Fruit fly (Drosophila melanogaster): Measurements from ENCODE around the gene Ptp10D.
A peak's percentile ranks its signal among the peaks of the same experiment; 100 is the strongest.

Gene Ptp10D

dm6 chrX:11620527-11620926 lies 1.3 kb upstream of the Ptp10D start:
- TF ChIP-seq psq (GFP tag; optimal IDR thresholded peaks at IDR 0.05), result no peak
- no peak for TF ChIP-seq br (GFP tag; optimal IDR thresholded peaks at IDR 0.05)
- TF ChIP-seq Mio (GFP tag; optimal IDR thresholded peaks at IDR 0.05), result no peak
- no peak for TF ChIP-seq HLH106 (tag; optimal IDR thresholded peaks at IDR 0.05)
- no peak for TF ChIP-seq pan (optimal IDR thresholded peaks at IDR 0.05)
- no peak for TF ChIP-seq CG9705 (GFP tag; optimal IDR thresholded peaks at IDR 0.05)
- no peak for TF ChIP-seq woc (GFP tag; optimal IDR thresholded peaks at IDR 0.05)
- TF ChIP-seq jim (GFP tag; optimal IDR thresholded peaks at IDR 0.05), result no peak
- no peak for TF ChIP-seq tai (GFP tag; optimal IDR thresholded peaks at IDR 0.05)
- no peak for TF ChIP-seq dmrt93B (GFP tag; optimal IDR thresholded peaks at IDR 0.05)
- TF ChIP-seq Jra (GFP tag; optimal IDR thresholded peaks at IDR 0.05), result no peak
- TF ChIP-seq Dif (GFP tag; optimal IDR thresholded peaks at IDR 0.05; ENCODE audit: partially characterized antibody), result no peak
- no peak for TF ChIP-seq Vsx2 (GFP tag; optimal IDR thresholded peaks at IDR 0.05; ENCODE audit: partially characterized antibody)
- TF ChIP-seq foxo (GFP tag; optimal IDR thresholded peaks at IDR 0.05), result no peak

- TF ChIP-seq Myc (optimal IDR thresholded peaks at IDR 0.05) (peak; percentile 14), woc (GFP tag; optimal IDR thresholded peaks at IDR 0.05) (no peak), CG32264 (GFP tag; optimal IDR thresholded peaks at IDR 0.05) (no peak)
Measured at dm6 chrX:11621315-11621865, 425 bp upstream of the Ptp10D start.

- TF ChIP-seq jim (GFP tag; optimal IDR thresholded peaks at IDR 0.05) (peak; percentile 44), Hr83 (GFP tag; optimal IDR thresholded peaks at IDR 0.05; ENCODE audit: poor library complexity, severe bottlenecking) (peak; percentile 83), Dif (GFP tag; optimal IDR thresholded peaks at IDR 0.05; ENCODE audit: partially characterized antibody) (peak; percentile 76), CG9705 (GFP tag; optimal IDR thresholded peaks at IDR 0.05) (peak; percentile 95), sage (GFP tag; optimal IDR thresholded peaks at IDR 0.05) (peak; percentile 97), pan (optimal IDR thresholded peaks at IDR 0.05) (no peak), OdsH (GFP tag; optimal IDR thresholded peaks at IDR 0.05) (peak; percentile 96), rgr (GFP tag; optimal IDR thresholded peaks at IDR 0.05) (peak; percentile 96), psq (GFP tag; optimal IDR thresholded peaks at IDR 0.05) (peak; percentile 90), usp (GFP tag; optimal IDR thresholded peaks at IDR 0.05) (no peak), Myc (optimal IDR thresholded peaks at IDR 0.05) (no peak), lola (GFP tag; optimal IDR thresholded peaks at IDR 0.05) (no peak), CG32264 (GFP tag; optimal IDR thresholded peaks at IDR 0.05) (peak; percentile 94), dl (GFP tag; optimal IDR thresholded peaks at IDR 0.05; ENCODE audit: insufficient read depth in 1 of 2, partially characterized antibody in 2 of 2) (peak; percentile 20 to 75), brk (GFP tag; optimal IDR thresholded peaks at IDR 0.05) (peak; percentile 90), Dfd (GFP tag; optimal IDR thresholded peaks at IDR 0.05) (peak; percentile 36), foxo (GFP tag; optimal IDR thresholded peaks at IDR 0.05) (peak; percentile 82 to 93), woc (GFP tag; optimal IDR thresholded peaks at IDR 0.05) (peak; percentile 95), CrebA (GFP tag; optimal IDR thresholded peaks at IDR 0.05; ENCODE audit: borderline replicate concordance) (no peak), dmrt93B (GFP tag; optimal IDR thresholded peaks at IDR 0.05) (peak; percentile 90), ey (GFP tag; optimal IDR thresholded peaks at IDR 0.05) (peak; percentile 96), dsf (GFP tag; optimal IDR thresholded peaks at IDR 0.05; ENCODE audit: borderline replicate concordance) (peak; percentile 83), tai (GFP tag; optimal IDR thresholded peaks at IDR 0.05) (no peak), Vsx2 (GFP tag; optimal IDR thresholded peaks at IDR 0.05; ENCODE audit: partially characterized antibody) (no peak), sv (GFP tag; optimal IDR thresholded peaks at IDR 0.05) (peak; percentile 76), h (GFP tag; optimal IDR thresholded peaks at IDR 0.05) (peak; percentile 98), GATAd (GFP tag; optimal IDR thresholded peaks at IDR 0.05) (peak; percentile 55), br (GFP tag; optimal IDR thresholded peaks at IDR 0.05) (peak; percentile 97), Hr78 (GFP tag; optimal IDR thresholded peaks at IDR 0.05) (no peak), Jra (GFP tag; optimal IDR thresholded peaks at IDR 0.05) (peak; percentile 95), Abd-B (GFP tag; optimal IDR thresholded peaks at IDR 0.05) (no peak), HLH106 (tag; optimal IDR thresholded peaks at IDR 0.05) (peak; percentile 98), N (GFP tag; optimal IDR thresholded peaks at IDR 0.05) (no peak), Mio (GFP tag; optimal IDR thresholded peaks at IDR 0.05) (peak; percentile 67), Hnf4 (GFP tag; optimal IDR thresholded peaks at IDR 0.05) (peak; percentile 98), fru (GFP tag; optimal IDR thresholded peaks at IDR 0.05) (peak; percentile 96), Rel (GFP tag; optimal IDR thresholded peaks at IDR 0.05) (peak; percentile 74), Rel (tag; optimal IDR thresholded peaks at IDR 0.05) (peak; percentile 87), Sp1 (GFP tag; optimal IDR thresholded peaks at IDR 0.05) (peak; percentile 95)
Measured at dm6 chrX:11622649-11623425, 1.0 kb downstream of the Ptp10D start.
